Comparison of ENCODE assay signal across 2 worm cellular contexts in genomic region chrX:13873324-13873933, ce11.
TF ChIP-seq lines count a peak whose summit lies in the region.

No protein-coding gene starts in this region.

TF ChIP-seq in whole organism, L2 larva, 48 proteins besides CTCF, POLR2A, EP300 and RAD21 (continued from another document):
- no peak for TF ChIP-seq nhr-11 (tag; optimal IDR thresholded peaks at IDR 0.05; lab: Kevin White, UChicago)
- no peak for TF ChIP-seq nhr-10 (tag; optimal IDR thresholded peaks at IDR 0.05; lab: Kevin White, UChicago)
- TF ChIP-seq egl-27 (tag; optimal IDR thresholded peaks at IDR 0.05; lab: Kevin White, UChicago): no peak
- TF ChIP-seq nhr-6 (tag; optimal IDR thresholded peaks at IDR 0.05; lab: Kevin White, UChicago): no peak
- no peak for TF ChIP-seq lin-11 (tag; optimal IDR thresholded peaks at IDR 0.05; lab: Kevin White, UChicago)
- peak; percentile 63 for TF ChIP-seq sma-9 (GFP tag; optimal IDR thresholded peaks at IDR 0.05; lab: Kevin White, UChicago)
- TF ChIP-seq sma-9 (tag; optimal IDR thresholded peaks at IDR 0.05; lab: Kevin White, UChicago): no peak
- TF ChIP-seq ZK546.5 (tag; optimal IDR thresholded peaks at IDR 0.05; lab: Kevin White, UChicago): no peak
- no peak for TF ChIP-seq nhr-21 (tag; optimal IDR thresholded peaks at IDR 0.05; lab: Kevin White, UChicago)
- no peak for TF ChIP-seq nhr-12 (tag; optimal IDR thresholded peaks at IDR 0.05; lab: Kevin White, UChicago)
- TF ChIP-seq ztf-4 (tag; optimal IDR thresholded peaks at IDR 0.05; lab: Kevin White, UChicago): no peak
- TF ChIP-seq mdl-1 (tag; optimal IDR thresholded peaks at IDR 0.05; lab: Kevin White, UChicago): no peak
- TF ChIP-seq nhr-25 (tag; optimal IDR thresholded peaks at IDR 0.05; lab: Kevin White, UChicago): no peak
- no peak for TF ChIP-seq Y55F3AM.14 (GFP tag; optimal IDR thresholded peaks at IDR 0.05; lab: Kevin White, UChicago)
- TF ChIP-seq snpc-4 (tag; optimal IDR thresholded peaks at IDR 0.05; lab: Kevin White, UChicago): no peak
- no peak for TF ChIP-seq gmeb-1 (tag; optimal IDR thresholded peaks at IDR 0.05; lab: Kevin White, UChicago)
- TF ChIP-seq ceh-16 (tag; optimal IDR thresholded peaks at IDR 0.05; lab: Kevin White, UChicago): no peak
- no peak for TF ChIP-seq nhr-237 (tag; optimal IDR thresholded peaks at IDR 0.05; lab: Kevin White, UChicago)
- no peak for TF ChIP-seq R02D3.7 (tag; optimal IDR thresholded peaks at IDR 0.05; lab: Kevin White, UChicago)
- TF ChIP-seq unc-39 (tag; optimal IDR thresholded peaks at IDR 0.05; lab: Kevin White, UChicago): no peak
- TF ChIP-seq C34F6.9 (tag; optimal IDR thresholded peaks at IDR 0.05; lab: Kevin White, UChicago): peak; percentile 6
- TF ChIP-seq lsy-2 (tag; optimal IDR thresholded peaks at IDR 0.05; lab: Kevin White, UChicago): no peak
- peak; percentile 1 for TF ChIP-seq mab-5 (tag; optimal IDR thresholded peaks at IDR 0.05; lab: Kevin White, UChicago)
- no peak for TF ChIP-seq mbf-1 (tag; optimal IDR thresholded peaks at IDR 0.05; lab: Kevin White, UChicago)
- TF ChIP-seq dmd-4 (tag; optimal IDR thresholded peaks at IDR 0.05; lab: Kevin White, UChicago): no peak
- TF ChIP-seq ztf-11 (tag; optimal IDR thresholded peaks at IDR 0.05; lab: Kevin White, UChicago): no peak
- TF ChIP-seq peb-1 (tag; optimal IDR thresholded peaks at IDR 0.05; lab: Kevin White, UChicago): no peak
- TF ChIP-seq lin-39 (tag; optimal IDR thresholded peaks at IDR 0.05; lab: Kevin White, UChicago): no peak
- no peak for TF ChIP-seq alr-1 (tag; optimal IDR thresholded peaks at IDR 0.05; lab: Kevin White, UChicago)

TF ChIP-seq in whole organism, L4 larva, 104 proteins besides CTCF, POLR2A, EP300 and RAD21 (continued from another document):
- TF ChIP-seq zip-11 (GFP tag; IDR thresholded peaks at IDR 0.05; lab: Robert Waterston, UW) (no peak), daf-8 (GFP tag; IDR thresholded peaks at IDR 0.05; lab: Robert Waterston, UW) (no peak), ceh-82 (tag; optimal IDR thresholded peaks at IDR 0.05; lab: Kevin White, UChicago) (no peak), D1046.2 (GFP tag; IDR thresholded peaks at IDR 0.05; lab: Robert Waterston, UW) (no peak), zag-1 (tag; optimal IDR thresholded peaks at IDR 0.05; lab: Kevin White, UChicago) (no peak), T20F7.1 (GFP tag; optimal IDR thresholded peaks at IDR 0.05; lab: Kevin White, UChicago) (no peak), unc-62 (GFP tag; optimal IDR thresholded peaks at IDR 0.05 in 1 of 2; lab: Kevin White, UChicago) (peak in 1 of 2 experiments; percentile 64), unc-62 (tag; optimal IDR thresholded peaks at IDR 0.05; lab: Kevin White, UChicago) (no peak), Y48G9A.11 (GFP tag; IDR thresholded peaks at IDR 0.05; lab: Robert Waterston, UW) (no peak), F10B5.3 (tag; optimal IDR thresholded peaks at IDR 0.05; lab: Kevin White, UChicago) (no peak), ZK546.5 (tag; optimal IDR thresholded peaks at IDR 0.05; lab: Kevin White, UChicago) (no peak), dmd-6 (GFP tag; IDR thresholded peaks at IDR 0.05; lab: Robert Waterston, UW) (no peak), tra-1 (GFP tag; IDR thresholded peaks at IDR 0.05; lab: Robert Waterston, UW) (0 out of 2 replicates have a peak, but pooled peaks have one; percentile 52), arid-1 (GFP tag; conservative IDR thresholded peaks at IDR 0.05; lab: Robert Waterston, UW) (no peak), F37D6.2 (tag; optimal IDR thresholded peaks at IDR 0.05; lab: Kevin White, UChicago) (no peak), F44E2.7 (GFP tag; IDR thresholded peaks at IDR 0.05; lab: Robert Waterston, UW) (no peak), aha-1 (tag; lab: Kevin White, UChicago) (peak; percentile 87), Y5F2A.4 (GFP tag; optimal IDR thresholded peaks at IDR 0.05; lab: Kevin White, UChicago) (no peak), dmd-9 (GFP tag; IDR thresholded peaks at IDR 0.05; lab: Robert Waterston, UW) (no peak), ceh-62 (tag; optimal IDR thresholded peaks at IDR 0.05; lab: Kevin White, UChicago) (no peak), zip-2 (tag; optimal IDR thresholded peaks at IDR 0.05; lab: Kevin White, UChicago) (no peak), nhr-102 (tag; optimal IDR thresholded peaks at IDR 0.05; lab: Kevin White, UChicago) (no peak), F26F4.8 (GFP tag; conservative IDR thresholded peaks at IDR 0.05; lab: Robert Waterston, UW) (no peak), hmg-1.1 (GFP tag; IDR thresholded peaks at IDR 0.05; lab: Robert Waterston, UW) (no peak), nhr-28 (tag; optimal IDR thresholded peaks at IDR 0.05; lab: Kevin White, UChicago) (peak; percentile 6), hlh-30 (tag; optimal IDR thresholded peaks at IDR 0.05; lab: Kevin White, UChicago; ENCODE audit: insufficient read depth) (no peak)
